Worm (Caenorhabditis elegans): ENCODE data around the gene C02E7.7.

ce11 chrV:4926371-4926770 lies 8.0 kb upstream of the C02E7.7 start, which contains the start of gene srh-21:
- no peak for TF ChIP-seq ama-1 (optimal IDR thresholded peaks at IDR 0.05)
- no peak for TF ChIP-seq hmg-4 (GFP tag; optimal IDR thresholded peaks at IDR 0.05)
- no peak for TF ChIP-seq B0310.2 (tag; optimal IDR thresholded peaks at IDR 0.05)
